Fruit fly (Drosophila melanogaster) whole organism, embryonic: Measurements from ENCODE around the gene CG7378.

Experiments
- CG10366 ChIP-seq: fragments of 200-800 bp; sonication (Bioruptor generic); IDR thresholded peaks from 2 replicates; pipeline ENCODE4 v1.3.6; 2022; ENCODE audit warnings: missing biosample characterization, missing genetic modification characterization
- CG10565 ChIP-seq: fragments of 200-800 bp; sonication (Bioruptor generic); optimal IDR thresholded peaks from 3 replicates; lab custom pipeline; 2016; ENCODE audit warnings: missing biosample characterization, mild to moderate bottlenecking, missing genetic modification characterization
- CG12155 ChIP-seq: fragments of 200-800 bp; sonication (Bioruptor generic); optimal IDR thresholded peaks from 3 replicates; lab custom pipeline; 2016; ENCODE audit warnings: missing biosample characterization, missing genetic modification characterization
- CG13296 ChIP-seq: fragments of 200-800 bp; sonication (Bioruptor generic); optimal IDR thresholded peaks from 3 replicates; lab custom pipeline; 2018; ENCODE audit warnings: missing biosample characterization, mild to moderate bottlenecking, missing genetic modification characterization
- CG13624 ChIP-seq: fragments of 200-800 bp; sonication (Bioruptor generic); optimal IDR thresholded peaks from 2 replicates; lab custom pipeline; 2016; ENCODE audit warnings: missing biosample characterization, missing genetic modification characterization
- CG14014 ChIP-seq: fragments of 200-800 bp; sonication (Bioruptor generic); IDR thresholded peaks from 2 replicates; pipeline ENCODE4 v1.3.6; 2022; ENCODE audit warnings: missing biosample characterization, missing genetic modification characterization
- CG15011 ChIP-seq: fragments of 200-800 bp; sonication (Bioruptor generic); optimal IDR thresholded peaks from 3 replicates; lab custom pipeline; 2018; ENCODE audit warnings: missing biosample characterization, mild to moderate bottlenecking, missing genetic modification characterization
- CG15696 ChIP-seq: fragments of 200-800 bp; sonication (Bioruptor generic); optimal IDR thresholded peaks from 2 replicates; lab custom pipeline; 2019; ENCODE audit warnings: missing biosample characterization, mild to moderate bottlenecking, missing genetic modification characterization, moderate library complexity
- CG16815 ChIP-seq: fragments of 200-800 bp; sonication (Bioruptor generic); optimal IDR thresholded peaks from 3 replicates; lab custom pipeline; 2017; ENCODE audit warnings: missing biosample characterization, mild to moderate bottlenecking, missing genetic modification characterization
- CG17568 ChIP-seq: fragments of 200-800 bp; sonication (Bioruptor generic); optimal IDR thresholded peaks from 2 replicates; lab custom pipeline; 2018; ENCODE audit warnings: missing biosample characterization, mild to moderate bottlenecking, missing genetic modification characterization, moderate library complexity
- CG17912 ChIP-seq: fragments of 200-800 bp; sonication (Bioruptor generic); optimal IDR thresholded peaks from 2 replicates; lab custom pipeline; 2018; ENCODE audit warnings: missing biosample characterization, mild to moderate bottlenecking, missing genetic modification characterization
- CG2202 ChIP-seq: fragments of 200-800 bp; sonication (Bioruptor generic); optimal IDR thresholded peaks from 2 replicates; lab custom pipeline; 2018; ENCODE audit warnings: missing biosample characterization, mild to moderate bottlenecking, missing genetic modification characterization
- CG3281 ChIP-seq: fragments of 200-800 bp; sonication (Bioruptor generic); optimal IDR thresholded peaks from 3 replicates; lab custom pipeline; 2017; ENCODE audit warnings: missing biosample characterization, mild to moderate bottlenecking, missing genetic modification characterization
- CG34224 ChIP-seq: fragments of 200-800 bp; sonication (Bioruptor generic); IDR thresholded peaks from 3 replicates; pipeline ENCODE4 v1.3.6; 2022; ENCODE audit warnings: missing biosample characterization, missing genetic modification characterization; ENCODE audit not compliant: partially characterized antibody
- CG3838 ChIP-seq: fragments of 200-800 bp; sonication (Bioruptor generic); optimal IDR thresholded peaks from 3 replicates; lab custom pipeline; 2016; ENCODE audit warnings: missing biosample characterization, missing genetic modification characterization
- CG42726 ChIP-seq: fragments of 200-800 bp; sonication (Bioruptor generic); IDR thresholded peaks from 2 replicates; pipeline ENCODE4 v1.3.6; 2022; ENCODE audit warnings: missing biosample characterization, missing genetic modification characterization; ENCODE audit not compliant: partially characterized antibody
- CG5245 ChIP-seq: fragments of 200-800 bp; sonication (Bioruptor generic); optimal IDR thresholded peaks from 3 replicates; lab custom pipeline; 2016; ENCODE audit warnings: missing biosample characterization, missing genetic modification characterization
- CG5953 ChIP-seq: fragments of 200-800 bp; sonication (Bioruptor generic); IDR thresholded peaks from 2 replicates; pipeline ENCODE4 v1.3.6; 2022; ENCODE audit warnings: missing biosample characterization, missing genetic modification characterization
- CG6254 ChIP-seq: fragments of 200-800 bp; sonication (Bioruptor generic); optimal IDR thresholded peaks from 3 replicates; lab custom pipeline; 2017; ENCODE audit warnings: mild to moderate bottlenecking, missing biosample characterization, missing genetic modification reagents, missing genetic modification characterization
- CG6272 ChIP-seq: fragments of 200-800 bp; sonication (Bioruptor generic); IDR thresholded peaks from 2 replicates; pipeline ENCODE4 v1.3.6; 2022; ENCODE audit warnings: missing biosample characterization, missing genetic modification characterization
- CkIIα-i1 ChIP-seq: fragments of 200-800 bp; sonication (Bioruptor generic); IDR thresholded peaks from 2 replicates; pipeline ENCODE4 v1.3.6; 2022; ENCODE audit warnings: missing biosample characterization, missing genetic modification characterization
- CrebB ChIP-seq: fragments of 200-800 bp; sonication (Bioruptor generic); optimal IDR thresholded peaks from 3 replicates; lab custom pipeline; 2018; ENCODE audit warnings: missing biosample characterization, mild to moderate bottlenecking, missing genetic modification characterization
- Dad ChIP-seq: fragments of 200-800 bp; sonication (Bioruptor generic); optimal IDR thresholded peaks from 3 replicates; lab custom pipeline; 2016; ENCODE audit warnings: missing biosample characterization, missing genetic modification characterization
- Dip3 ChIP-seq: fragments of 200-800 bp; sonication (Bioruptor generic); optimal IDR thresholded peaks from 3 replicates; lab custom pipeline; 2016; ENCODE audit warnings: missing biosample characterization, missing genetic modification characterization
- H2.0 ChIP-seq: fragments of 200-800 bp; sonication (Bioruptor generic); IDR thresholded peaks from 2 replicates; pipeline ENCODE4 v1.3.6; 2022; ENCODE audit warnings: missing biosample characterization, missing genetic modification characterization
- HHEX ChIP-seq: fragments of 200-800 bp; sonication (Bioruptor generic); optimal IDR thresholded peaks from 3 replicates; lab custom pipeline; 2017; ENCODE audit warnings: missing biosample characterization, mild to moderate bottlenecking, missing genetic modification characterization, missing genetic modification reagents
- HLH54F ChIP-seq: fragments of 200-800 bp; sonication (Bioruptor generic); optimal IDR thresholded peaks from 3 replicates; lab custom pipeline; 2016; ENCODE audit warnings: missing biosample characterization, missing genetic modification characterization
- Hr78 ChIP-seq, 2 experiments: fragments of 200-800 bp in 1 of 2; fragments of >200 bp in 1 of 2; sonication (Bioruptor generic) in 1 of 2; optimal IDR thresholded peaks; 2 replicates each; lab custom pipeline; 2017 to 2019; ENCODE audit warnings: missing biosample characterization in 2 of 2, missing genetic modification characterization in 2 of 2, mild to moderate bottlenecking in 1 of 2, moderate library complexity in 1 of 2
- Lhr ChIP-seq: fragments of 200-800 bp; sonication (Bioruptor generic); optimal IDR thresholded peaks from 3 replicates; lab custom pipeline; 2017; ENCODE audit warnings: mild to moderate bottlenecking, missing biosample characterization, missing genetic modification reagents, missing genetic modification characterization
- MESR4 ChIP-seq: fragments of 200-800 bp; sonication (Bioruptor generic); optimal IDR thresholded peaks from 2 replicates; lab custom pipeline; 2018; ENCODE audit warnings: missing biosample characterization, mild to moderate bottlenecking, missing genetic modification characterization, moderate library complexity
- Xbp1 ChIP-seq: fragments of 200-800 bp; sonication (Bioruptor generic); optimal IDR thresholded peaks from 3 replicates; lab custom pipeline; 2016; ENCODE audit warnings: missing biosample characterization, mild to moderate bottlenecking, missing genetic modification characterization
- ab ChIP-seq: fragments of 200-800 bp; sonication (Bioruptor generic); optimal IDR thresholded peaks from 2 replicates; lab custom pipeline; 2016; ENCODE audit warnings: missing biosample characterization, missing genetic modification characterization
- dimm ChIP-seq: fragments of 200-800 bp; sonication (Bioruptor generic); IDR thresholded peaks from 2 replicates; pipeline ENCODE4 v1.3.6; 2022; ENCODE audit warnings: missing biosample characterization, missing genetic modification characterization
- dm ChIP-seq: fragments of 200-800 bp; sonication (Bioruptor generic); optimal IDR thresholded peaks from 3 replicates; lab custom pipeline; 2016; ENCODE audit warnings: missing biosample characterization, missing genetic modification characterization
- esg ChIP-seq: fragments of 200-800 bp; sonication (Bioruptor generic); conservative IDR thresholded peaks from 2 replicates; pipeline ENCODE4 v1.3.6; 2022; ENCODE audit warnings: missing biosample characterization, missing genetic modification characterization
- fd3F ChIP-seq: fragments of 200-800 bp; sonication (Bioruptor generic); optimal IDR thresholded peaks from 2 replicates; lab custom pipeline; 2018; ENCODE audit warnings: missing biosample characterization, mild to moderate bottlenecking, missing genetic modification characterization, moderate library complexity
- gcm ChIP-seq: fragments of 200-800 bp; sonication (Bioruptor generic); optimal IDR thresholded peaks from 2 replicates; lab custom pipeline; 2019; ENCODE audit warnings: missing biosample characterization, mild to moderate bottlenecking, missing genetic modification characterization, moderate library complexity
- inv ChIP-seq: fragments of 200-800 bp; sonication (Bioruptor generic); IDR thresholded peaks from 2 replicates; pipeline ENCODE4 v1.3.6; 2022; ENCODE audit warnings: missing biosample characterization, missing genetic modification characterization; ENCODE audit not compliant: partially characterized antibody
- phol ChIP-seq: fragments of 200-800 bp; sonication (Bioruptor generic); optimal IDR thresholded peaks from 3 replicates; lab custom pipeline; 2018; ENCODE audit warnings: missing biosample characterization, mild to moderate bottlenecking, missing genetic modification characterization, moderate library complexity
- prd ChIP-seq, 3 experiments: fragments of >200 bp in 2 of 3; fragments of 200-800 bp in 1 of 3; sonication (Bioruptor generic) in 1 of 3; optimal IDR thresholded peaks in 2 of 3; IDR thresholded peaks in 1 of 3; 2 replicates in 2 of 3; 3 replicates in 1 of 3; pipeline versions ENCODE4 v1.3.6 to Lab custom; 2017 to 2022; ENCODE audit warnings: missing biosample characterization in 1 of 3, missing genetic modification characterization in 1 of 3
- pzg ChIP-seq: fragments of 200-800 bp; sonication (Bioruptor generic); optimal IDR thresholded peaks from 3 replicates; lab custom pipeline; 2018; ENCODE audit warnings: missing biosample characterization, mild to moderate bottlenecking, missing genetic modification characterization, moderate library complexity
- row ChIP-seq: fragments of 200-800 bp; sonication (Bioruptor generic); IDR thresholded peaks from 3 replicates; pipeline ENCODE4 v1.3.6; 2022; ENCODE audit warnings: missing biosample characterization, missing genetic modification characterization
- sisA ChIP-seq: fragments of 200-800 bp; sonication (Bioruptor generic); IDR thresholded peaks from 2 replicates; pipeline ENCODE4 v1.3.6; 2022; ENCODE audit warnings: missing biosample characterization, missing genetic modification characterization
- so ChIP-seq: fragments of 200-800 bp; sonication (Bioruptor generic); IDR thresholded peaks from 3 replicates; pipeline ENCODE4 v1.3.6; 2022; ENCODE audit warnings: missing biosample characterization, missing genetic modification characterization
- tin ChIP-seq: fragments of 200-800 bp; sonication (Bioruptor generic); optimal IDR thresholded peaks from 3 replicates; lab custom pipeline; 2016; ENCODE audit warnings: missing biosample characterization, missing genetic modification characterization
- trem ChIP-seq: fragments of 200-800 bp; optimal IDR thresholded peaks from 3 replicates; lab custom pipeline; 2019; ENCODE audit warnings: missing biosample characterization, mild to moderate bottlenecking, missing genetic modification characterization, moderate library complexity
- ttk ChIP-seq: fragments of 200-800 bp; sonication (Bioruptor generic); IDR thresholded peaks from 2 replicates; pipeline ENCODE4 v2.1.2; 2022; ENCODE audit warnings: missing biosample characterization, missing genetic modification characterization
- unpg ChIP-seq: fragments of 200-800 bp; sonication (Bioruptor generic); optimal IDR thresholded peaks from 3 replicates; lab custom pipeline; 2018; ENCODE audit warnings: missing biosample characterization, mild to moderate bottlenecking, missing genetic modification characterization, moderate library complexity
- zfh1 ChIP-seq: fragments of 200-800 bp; sonication (Bioruptor generic); IDR thresholded peaks from 3 replicates; pipeline ENCODE4 v1.3.6; 2022; ENCODE audit warnings: missing biosample characterization, missing genetic modification characterization

CG7378 gene

dm6 chrX:18951220-18951867 is 51.1 kb downstream of the CG7378 start (continued):
- TF ChIP-seq CG10565 (GFP tag; lab: Kevin White, UChicago) (peak; percentile 21), pzg (GFP tag; lab: Kevin White, UChicago) (no peak), CG2202 (tag; lab: Kevin White, UChicago) (peak; percentile 47), trem (tag; lab: Kevin White, UChicago) (peak; percentile 57), MESR4 (peak; percentile 1), CG3838 (GFP tag; lab: Kevin White, UChicago) (no peak), inv (no peak), CG42726 (no peak), row (GFP tag; lab: Robert Waterston, UW) (peak; percentile 87), CG16815 (peak; percentile 55), dm (GFP tag; lab: Kevin White, UChicago) (peak; percentile 40), Xbp1 (GFP tag; lab: Kevin White, UChicago) (peak; percentile 75), phol (peak; percentile 77), H2.0 (GFP tag; lab: Robert Waterston, UW) (peak; percentile 79), CG13296 (GFP tag; lab: Kevin White, UChicago) (no peak), CrebB (tag; lab: Kevin White, UChicago) (no peak), CG5245 (GFP tag; lab: Kevin White, UChicago) (peak; percentile 80), CG5953 (peak; percentile 76), CG17568 (no peak), HHEX (GFP tag; lab: Kevin White, UChicago) (peak; percentile 64), prd (optimal IDR thresholded peaks at IDR 0.05; lab: Kevin White, UChicago) (no peak), prd (GFP tag; IDR thresholded peaks at IDR 0.05; lab: Robert Waterston, UW) (peak; percentile 90), HLH54F (GFP tag; lab: Kevin White, UChicago) (peak; percentile 65), sisA (GFP tag; lab: Robert Waterston, UW) (peak; percentile 86), Hr78 (GFP tag; optimal IDR thresholded peaks at IDR 0.05; lab: Kevin White, UChicago) (peak in 1 of 2 experiments; percentile 88), CG15696 (peak; percentile 48), dimm (peak; percentile 45; the same call in 1 of the 2 replicates), CG34224 (no peak), CG12155 (GFP tag; lab: Kevin White, UChicago) (peak; percentile 63), CG6254 (GFP tag; lab: Kevin White, UChicago) (peak; percentile 62), CG14014 (GFP tag; lab: Robert Waterston, UW) (peak; percentile 83), fd3F (GFP tag; lab: Kevin White, UChicago) (peak; percentile 47), CG6272 (peak; percentile 59), Dad (GFP tag; lab: Kevin White, UChicago) (peak; percentile 76), esg (GFP tag; lab: Robert Waterston, UW) (peak; percentile 84), CG3281 (GFP tag; lab: Kevin White, UChicago) (peak; percentile 33), CG13624 (GFP tag; lab: Kevin White, UChicago) (peak; percentile 73), tin (GFP tag; lab: Kevin White, UChicago) (peak; percentile 77), CG10366 (peak; percentile 72), gcm (GFP tag; lab: Kevin White, UChicago) (peak; percentile 9), ttk (GFP tag; lab: Robert Waterston, UW) (peak; percentile 81), CG15011 (GFP tag; lab: Kevin White, UChicago) (peak; percentile 49), Dip3 (GFP tag; lab: Kevin White, UChicago) (peak; percentile 58), CkIIα-i1 (GFP tag; lab: Robert Waterston, UW) (no peak), Lhr (GFP tag; lab: Kevin White, UChicago) (peak; percentile 13), zfh1 (peak; percentile 88), so (GFP tag; lab: Robert Waterston, UW) (peak; percentile 71; the same call in 1 of the 3 replicates), CG17912 (no peak), ab (GFP tag; lab: Kevin White, UChicago) (peak; percentile 8), unpg (GFP tag; lab: Kevin White, UChicago) (peak; percentile 79)
